Fruit fly (Drosophila melanogaster): ENCODE measurements around the gene CG14573.
A peak's percentile ranks its signal among the peaks of the same experiment; 100 is the strongest.

The CG14573 gene

DNA sequence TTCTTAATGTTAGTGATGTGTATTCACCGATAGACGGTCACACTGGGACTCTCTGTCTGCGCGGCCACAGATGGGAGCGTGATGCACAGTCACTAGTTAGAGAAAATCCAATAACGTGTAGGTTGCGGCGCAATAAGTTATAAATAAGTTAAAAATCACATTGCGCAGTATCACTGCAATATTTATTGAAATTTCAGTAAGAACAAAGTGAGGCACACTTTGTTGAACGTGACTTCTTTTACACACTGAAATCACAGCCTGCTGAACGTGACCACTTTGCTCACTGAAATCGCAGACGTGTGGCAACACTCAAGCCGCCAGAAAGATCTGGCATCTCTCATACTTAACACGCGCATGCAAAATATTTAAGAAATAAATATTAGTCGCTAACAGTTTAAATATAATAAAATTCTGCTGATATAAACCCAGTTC is 5.3 kb upstream of the CG14573 start, which contains the start of the genes CG11247 and Polr2H (continued):
- peak; percentile 17 for TF ChIP-seq BtbVII (GFP tag; optimal IDR thresholded peaks at IDR 0.05)
- TF ChIP-seq CG14965 (GFP tag; optimal IDR thresholded peaks at IDR 0.05; ENCODE audit: borderline replicate concordance): peak; percentile 42
- TF ChIP-seq otp (GFP tag; IDR thresholded peaks at IDR 0.05): peak; percentile 88
- peak; percentile 94 for TF ChIP-seq NC2β (GFP tag; optimal IDR thresholded peaks at IDR 0.05)
- TF ChIP-seq CG4360 (GFP tag; IDR thresholded peaks at IDR 0.05): 0 out of 2 replicates have a peak, but pooled peaks have one; percentile 34
- TF ChIP-seq rib (GFP tag; IDR thresholded peaks at IDR 0.05): peak; percentile 84
- peak; percentile 89 for TF ChIP-seq Usf (GFP tag; optimal IDR thresholded peaks at IDR 0.05)
- TF ChIP-seq Antp (GFP tag; optimal IDR thresholded peaks at IDR 0.05): peak; percentile 94
- peak; percentile 55 for TF ChIP-seq Sox100B (GFP tag; optimal IDR thresholded peaks at IDR 0.05)
- peak; percentile 85 for TF ChIP-seq CG13287 (GFP tag; IDR thresholded peaks at IDR 0.05; ENCODE audit: partially characterized antibody)
- TF ChIP-seq CG10565 (GFP tag; optimal IDR thresholded peaks at IDR 0.05): peak; percentile 76
- peak; percentile 81 for TF ChIP-seq CG8388 (GFP tag; optimal IDR thresholded peaks at IDR 0.05)
- peak; percentile 81 for TF ChIP-seq CG11398 (GFP tag; optimal IDR thresholded peaks at IDR 0.05)
- TF ChIP-seq fd102C (GFP tag; optimal IDR thresholded peaks at IDR 0.05): no peak
- peak; percentile 92 for TF ChIP-seq ci (GFP tag; IDR thresholded peaks at IDR 0.05)
- TF ChIP-seq CG7271 (tag; optimal IDR thresholded peaks at IDR 0.05): peak; percentile 60
- TF ChIP-seq sr (GFP tag; IDR thresholded peaks at IDR 0.05): peak; percentile 73; the same call in 2 of the 3 replicates
- TF ChIP-seq nerfin-2 (GFP tag; IDR thresholded peaks at IDR 0.05; ENCODE audit: partially characterized antibody): peak; percentile 60

DNA sequence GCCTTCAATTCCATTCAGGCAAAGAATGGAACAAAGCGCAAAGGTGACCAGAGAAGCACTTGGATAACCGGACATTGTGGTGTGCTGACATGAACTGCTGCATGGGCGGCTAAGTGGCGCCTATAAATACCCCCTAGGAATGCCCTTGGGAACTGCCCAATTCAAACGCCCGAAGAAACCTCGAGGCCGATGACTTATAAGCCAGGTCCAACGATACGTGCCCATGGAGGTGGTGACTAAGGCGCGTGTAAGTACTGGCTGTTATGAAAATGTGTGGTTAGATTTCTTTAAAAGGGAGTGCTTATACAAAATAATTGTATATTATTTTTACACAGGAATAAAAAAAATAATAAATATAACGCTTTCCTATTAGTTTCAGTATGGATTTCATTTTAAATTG is 3.5 kb upstream of the CG14573 start, which contains the start of gene CG14570:
Gene CG14570, minus strand, starts transcription at position 101 of the 400 bp plus-strand sequence.
- TF ChIP-seq CG6813 (GFP tag; optimal IDR thresholded peaks at IDR 0.05): no peak
- TF ChIP-seq ham (GFP tag; IDR thresholded peaks at IDR 0.05): no peak
- TF ChIP-seq CG11085 (GFP tag; IDR thresholded peaks at IDR 0.05): no peak
- no peak for TF ChIP-seq CG11560 (tag; IDR thresholded peaks at IDR 0.05)
- TF ChIP-seq CG2202 (tag; optimal IDR thresholded peaks at IDR 0.05): no peak
- TF ChIP-seq CG11247 (GFP tag; IDR thresholded peaks at IDR 0.05): peak; percentile 22; the same call in 1 of the 2 replicates

DNA sequence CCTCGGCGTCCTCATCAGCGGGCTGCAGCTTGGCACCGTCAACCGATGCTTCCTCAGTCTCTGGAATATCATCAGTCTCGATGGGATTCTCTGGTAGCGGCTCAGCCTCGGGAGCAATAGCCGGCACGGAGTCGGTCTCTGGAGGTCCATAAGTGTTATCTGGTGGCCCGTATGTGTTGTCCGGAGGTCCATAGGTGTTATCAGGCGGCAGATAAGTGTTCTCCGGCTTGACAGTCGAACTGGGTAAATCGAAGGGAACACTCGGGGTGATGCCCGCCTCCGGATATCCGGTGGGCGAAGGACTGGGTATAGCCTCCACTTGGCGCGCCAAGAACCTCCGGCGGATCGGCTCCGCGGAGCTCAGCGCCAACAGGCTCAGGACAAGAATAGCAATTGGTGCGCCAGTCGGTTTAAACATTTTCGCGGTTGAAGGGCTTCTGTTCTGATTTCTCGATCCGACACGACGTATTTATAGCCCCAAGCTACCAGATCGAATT is 2.7 kb upstream of the CG14573 start, which contains the start of gene CG14569:
Gene CG14569, minus strand, starts transcription at position 447 of the 497 bp plus-strand sequence.
- TF ChIP-seq Med (GFP tag): peak; percentile 8
- TF ChIP-seq Doc2 (GFP tag; IDR thresholded peaks at IDR 0.05): no peak
- TF ChIP-seq dysf (GFP tag; IDR thresholded peaks at IDR 0.05): 0 out of 3 replicates have a peak, but pooled peaks have one; percentile 27
- 0 out of 3 replicates have a peak, but pooled peaks have one; percentile 6 for TF ChIP-seq gce (GFP tag; IDR thresholded peaks at IDR 0.05)

dm6 chr3L:21733387-21733786 is 512 bp upstream of the CG14573 start, which contains the start of gene CG14568:
Gene CG14568, minus strand, starts transcription at chr3L:21733487.
- no peak for TF ChIP-seq CG14965 (GFP tag; optimal IDR thresholded peaks at IDR 0.05; ENCODE audit: borderline replicate concordance)
- no peak for TF ChIP-seq croc (GFP tag; conservative IDR thresholded peaks at IDR 0.05)

- TF ChIP-seq dati (GFP tag; IDR thresholded peaks at IDR 0.05) (no peak), CG5953 (GFP tag; IDR thresholded peaks at IDR 0.05) (no peak), CG3847 (GFP tag; IDR thresholded peaks at IDR 0.05) (no peak), CG6765 (GFP tag; optimal IDR thresholded peaks at IDR 0.05) (no peak), Dek (tag; optimal IDR thresholded peaks at IDR 0.05) (no peak), tup (GFP tag; optimal IDR thresholded peaks at IDR 0.05) (no peak), dimm (GFP tag; IDR thresholded peaks at IDR 0.05) (no peak), CG16815 (GFP tag; optimal IDR thresholded peaks at IDR 0.05) (no peak), CG31441 (GFP tag; IDR thresholded peaks at IDR 0.05) (peak; percentile 37; the same call in 1 of the 2 replicates), sima (GFP tag; optimal IDR thresholded peaks at IDR 0.05) (no peak), gsb-n (tag; optimal IDR thresholded peaks at IDR 0.05) (no peak), CG13894 (tag; optimal IDR thresholded peaks at IDR 0.05) (no peak), ind (GFP tag; optimal IDR thresholded peaks at IDR 0.05) (peak; percentile 11), Rx (GFP tag; IDR thresholded peaks at IDR 0.05) (peak; percentile 26; the same call in 1 of the 2 replicates)
Measured at dm6 chr3L:21738175-21739016, 4.5 kb downstream of the CG14573 start, which contains the start of gene CG14567. Gene CG14567, minus strand, starts transcription at chr3L:21738430.
